Worm (Caenorhabditis elegans) whole organism, midembryonic: ENCODE measurements around the gene xbx-5.
A peak's percentile ranks its signal among the peaks of the same experiment; 100 is the strongest.

Experiments used
- T22C8.4 ChIP-seq: fragments of 200-800 bp; sonication (Bioruptor generic); IDR thresholded peaks from 2 replicates; pipeline ENCODE4 v1.3.6; 2022; ENCODE audit warnings: missing genetic modification characterization, missing compliant biosample characterization
- cog-1 ChIP-seq: sonication (generic microtip); optimal IDR thresholded peaks from 2 replicates; lab custom pipeline; 2016; ENCODE audit warnings: missing genetic modification characterization, missing compliant biosample characterization
- flt-1 ChIP-seq: fragments of 200-800 bp; sonication (Bioruptor generic); IDR thresholded peaks from 2 replicates; pipeline ENCODE4 v1.3.6; 2022; ENCODE audit warnings: missing genetic modification characterization, missing compliant biosample characterization
- klf-2 ChIP-seq: fragments of 200-800 bp; sonication (Bioruptor generic); conservative IDR thresholded peaks from 2 replicates; pipeline ENCODE4 v1.3.6; 2022; ENCODE audit warnings: missing genetic modification reagents, missing genetic modification characterization, missing compliant biosample characterization
- med-1 ChIP-seq: sonication (generic microtip); optimal IDR thresholded peaks from 2 replicates; lab custom pipeline; 2017; ENCODE audit warnings: missing genetic modification characterization, mild to moderate bottlenecking, missing compliant biosample characterization, antibody characterized with exemption, missing genetic modification reagents; ENCODE audit not compliant: insufficient read depth
- ref-1 ChIP-seq: fragments of 200-800 bp; sonication (Bioruptor generic); conservative IDR thresholded peaks from 2 replicates; pipeline ENCODE4 v1.3.6; 2022; ENCODE audit warnings: missing genetic modification reagents, missing genetic modification characterization, missing compliant biosample characterization
- tab-1 ChIP-seq: fragments of 200-800 bp; sonication (Bioruptor generic); IDR thresholded peaks from 2 replicates; pipeline ENCODE4 v1.3.6; 2022; ENCODE audit warnings: missing genetic modification characterization, missing compliant biosample characterization
- ztf-23 ChIP-seq: fragments of 200-800 bp; sonication (Bioruptor generic); IDR thresholded peaks from 2 replicates; pipeline ENCODE4 v1.3.6; 2022; ENCODE audit warnings: missing genetic modification reagents, missing genetic modification characterization, missing compliant biosample characterization
- ztf-29 ChIP-seq: fragments of 200-800 bp; sonication (Bioruptor generic); IDR thresholded peaks from 2 replicates; pipeline ENCODE4 v1.3.6; 2022; ENCODE audit warnings: missing genetic modification reagents, missing genetic modification characterization, missing compliant biosample characterization

xbx-5 gene

DNA sequence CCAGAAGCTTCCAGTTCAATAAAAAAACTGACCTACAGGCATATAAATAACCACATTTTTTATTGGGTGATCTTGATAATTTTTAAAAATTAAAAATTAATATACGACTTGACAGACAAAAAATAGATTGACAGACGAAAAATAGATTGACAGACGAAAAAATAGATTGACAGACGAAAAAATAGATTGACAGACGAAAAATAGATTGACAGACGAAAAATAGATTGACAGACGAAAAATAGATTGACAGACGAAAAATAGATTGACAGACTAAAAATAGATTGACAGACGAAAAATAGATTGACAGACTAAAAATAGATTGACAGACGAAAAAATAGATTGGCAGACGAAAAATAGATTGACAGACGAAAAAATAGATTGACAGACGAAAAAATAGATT is 33.9 kb downstream of the xbx-5 start:
- TF ChIP-seq ztf-23 (GFP tag; lab: Robert Waterston, UW), result peak; percentile 85
- TF ChIP-seq ref-1 (GFP tag; lab: Robert Waterston, UW), result 0 out of 2 replicates have a peak, but pooled peaks have one; percentile 29
- TF ChIP-seq T22C8.4 (GFP tag; lab: Robert Waterston, UW), result peak; percentile 66
- peak; percentile 73; the same call in 1 of the 2 replicates for TF ChIP-seq klf-2 (GFP tag; lab: Robert Waterston, UW)
- TF ChIP-seq flt-1, result peak; percentile 85

DNA sequence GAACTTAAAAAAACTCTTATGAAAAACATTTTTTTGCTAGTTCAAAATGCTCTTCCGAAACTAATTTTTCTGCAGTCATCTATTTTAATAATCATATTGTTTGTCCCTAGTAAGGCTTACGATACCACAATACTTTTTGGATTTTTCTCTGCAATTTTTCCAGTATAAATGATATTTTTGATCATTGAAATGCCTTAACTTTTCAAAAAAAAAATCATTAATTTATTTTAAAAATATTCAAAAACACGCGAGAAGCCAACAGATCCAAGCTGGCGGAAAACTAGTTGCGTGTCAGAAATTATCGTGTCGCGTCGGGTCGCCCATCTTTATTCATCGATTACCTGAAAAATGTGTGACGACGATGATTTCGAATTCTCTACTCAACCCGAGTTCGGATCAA is 36.1 kb downstream of the xbx-5 start, which contains the start of gene gmeb-3:
TSS of gene gmeb-3 (plus strand) at position 301 of the 400 bp plus-strand sequence.
- TF ChIP-seq ztf-29 (GFP tag; lab: Robert Waterston, UW) (no peak), klf-2 (GFP tag; lab: Robert Waterston, UW) (no peak)

DNA sequence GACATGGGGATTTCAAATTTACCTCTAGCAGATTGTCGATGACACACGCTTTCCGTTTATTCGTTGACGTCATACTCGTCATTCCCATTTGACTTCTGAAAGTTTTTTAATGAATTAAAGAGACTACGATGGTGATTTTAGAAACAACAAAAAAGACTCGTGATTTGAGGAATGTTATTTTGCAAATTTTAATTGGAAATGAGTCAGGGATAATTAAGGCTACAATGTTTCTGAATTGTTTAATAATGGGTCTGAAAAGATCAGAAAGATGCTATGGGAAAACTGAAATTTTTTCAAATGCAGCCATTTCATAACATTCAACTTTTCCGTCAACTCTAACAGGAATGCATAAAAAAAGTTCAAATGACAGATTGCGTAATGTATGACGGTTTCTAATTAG is 38.8 kb downstream of the xbx-5 start, which contains the start of gene C44F1.1:
TSS of gene C44F1.1 (minus strand) at position 101 of the 400 bp plus-strand sequence.
- TF ChIP-seq ztf-29 (GFP tag; lab: Robert Waterston, UW) (no peak), flt-1 (no peak), ztf-23 (GFP tag; lab: Robert Waterston, UW) (no peak), med-1 (GFP tag; lab: Kevin White, UChicago) (no peak), klf-2 (GFP tag; lab: Robert Waterston, UW) (no peak), cog-1 (tag; lab: Kevin White, UChicago) (no peak), ref-1 (GFP tag; lab: Robert Waterston, UW) (no peak), tab-1 (GFP tag; lab: Robert Waterston, UW) (no peak)

ce11 chrIII:3764584-3764983 is 39.7 kb downstream of the xbx-5 start:
- no peak for TF ChIP-seq tab-1 (GFP tag; lab: Robert Waterston, UW)
- TF ChIP-seq cog-1 (tag; lab: Kevin White, UChicago), result no peak
- no peak for TF ChIP-seq med-1 (GFP tag; lab: Kevin White, UChicago)
- TF ChIP-seq flt-1, result no peak
- no peak for TF ChIP-seq ref-1 (GFP tag; lab: Robert Waterston, UW)
- TF ChIP-seq klf-2 (GFP tag; lab: Robert Waterston, UW), result no peak
- TF ChIP-seq ztf-29 (GFP tag; lab: Robert Waterston, UW), result no peak
- TF ChIP-seq ztf-23 (GFP tag; lab: Robert Waterston, UW), result no peak
- TF ChIP-seq T22C8.4 (GFP tag; lab: Robert Waterston, UW), result no peak

DNA sequence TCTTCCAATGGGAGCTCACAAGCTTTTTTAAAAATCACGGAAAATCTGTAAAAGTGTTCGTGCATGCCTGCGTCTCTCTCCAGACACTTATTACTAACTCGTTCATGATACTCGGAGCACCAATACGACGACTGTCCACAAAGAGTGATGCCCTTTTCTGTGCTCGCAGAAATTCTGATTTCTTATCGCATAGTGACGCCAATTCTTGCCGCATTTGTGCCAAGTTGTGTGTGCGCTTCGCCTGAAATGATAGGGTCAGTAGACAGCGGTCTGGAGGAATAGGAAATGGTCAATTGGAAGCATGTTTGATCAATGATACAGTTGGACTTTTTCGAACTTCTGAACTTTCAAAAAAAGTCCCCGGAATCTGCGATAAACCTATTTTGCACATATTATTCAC is 40.2 kb downstream of the xbx-5 start:
- TF ChIP-seq ztf-23 (GFP tag; lab: Robert Waterston, UW) (no peak), med-1 (GFP tag; lab: Kevin White, UChicago) (no peak), T22C8.4 (GFP tag; lab: Robert Waterston, UW) (no peak), ref-1 (GFP tag; lab: Robert Waterston, UW) (no peak), flt-1 (no peak), ztf-29 (GFP tag; lab: Robert Waterston, UW) (no peak), klf-2 (GFP tag; lab: Robert Waterston, UW) (no peak), tab-1 (GFP tag; lab: Robert Waterston, UW) (no peak)

DNA sequence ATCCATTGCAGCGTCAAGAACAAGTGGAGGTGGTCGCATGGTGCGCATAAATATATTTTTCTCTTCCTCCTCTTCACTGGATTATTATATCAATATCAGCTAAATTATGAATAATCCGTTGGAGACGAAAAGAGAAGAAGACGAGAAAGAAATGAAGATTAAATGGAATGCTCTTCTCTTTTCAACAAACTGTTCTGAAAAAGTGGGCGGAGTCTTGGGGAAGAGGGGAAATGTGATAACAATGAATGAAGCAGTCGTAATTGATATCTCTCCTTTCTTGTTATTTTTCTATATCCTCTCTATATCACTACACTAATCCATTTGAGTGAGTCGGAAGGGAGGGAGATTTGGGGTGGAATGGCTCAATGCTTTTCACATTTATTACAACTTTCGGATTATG is 45.0 kb downstream of the xbx-5 start, which contains the start of gene arcp-1:
TSS of gene arcp-1 (minus strand) at position 101 of the 400 bp plus-strand sequence.
- no peak for TF ChIP-seq ztf-23 (GFP tag; lab: Robert Waterston, UW)
- TF ChIP-seq cog-1 (tag; lab: Kevin White, UChicago), result no peak
- no peak for TF ChIP-seq ztf-29 (GFP tag; lab: Robert Waterston, UW)
- TF ChIP-seq klf-2 (GFP tag; lab: Robert Waterston, UW), result no peak
